Fruit fly (Drosophila melanogaster): ENCODE data around the gene CG3397.

DNA sequence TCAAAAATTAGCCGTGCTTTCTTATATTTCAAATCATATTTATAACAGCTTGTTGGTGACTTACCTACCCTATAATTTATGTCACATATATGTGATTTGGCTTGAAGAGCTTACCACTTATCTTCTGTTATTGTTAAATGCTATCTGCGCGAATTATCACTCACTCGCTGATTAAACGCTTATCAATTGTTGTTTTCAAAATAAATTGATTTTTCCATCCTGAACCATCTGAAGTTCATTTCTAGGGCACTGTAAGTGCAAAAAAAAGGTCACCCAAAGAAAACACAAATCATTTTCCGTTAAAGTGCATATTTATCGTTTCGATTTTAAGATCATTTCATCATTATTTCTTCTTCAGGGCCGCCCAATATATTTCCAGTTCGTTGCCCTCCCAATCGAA, 6.1 kb downstream of the CG3397 start:
- TF ChIP-seq ttk (optimal IDR thresholded peaks at IDR 0.05) (no peak), Sin3A (optimal IDR thresholded peaks at IDR 0.05) (no peak), insv (optimal IDR thresholded peaks at IDR 0.05) (no peak), psq (optimal IDR thresholded peaks at IDR 0.05) (no peak), h (optimal IDR thresholded peaks at IDR 0.05) (no peak)

Data from Kc167 (cell line).